Worm (Caenorhabditis elegans) whole organism, L1 larva: Measurements from ENCODE around the gene ZK1128.1.

Experiments used
- C16A3.4 ChIP-seq: fragments of 150-350 bp; optimal IDR thresholded peaks from 2 replicates; lab custom pipeline; 2014; ENCODE audit warnings: missing biosample characterization, missing genetic modification characterization
- F16B12.6 ChIP-seq: fragments of 150-350 bp; optimal IDR thresholded peaks from 2 replicates; lab custom pipeline; 2014; ENCODE audit warnings: missing biosample characterization, missing genetic modification characterization
- aly-2 ChIP-seq: fragments of 150-350 bp; optimal IDR thresholded peaks from 2 replicates; lab custom pipeline; 2014; ENCODE audit warnings: missing biosample characterization, missing genetic modification characterization
- ama-1 ChIP-seq: fragments of 150-350 bp; optimal IDR thresholded peaks from 2 replicates; lab custom pipeline; 2014
- blmp-1 ChIP-seq: fragments of 150-350 bp; optimal IDR thresholded peaks from 2 replicates; lab custom pipeline; 2014; ENCODE audit warnings: missing biosample characterization, missing genetic modification characterization
- ceh-82 ChIP-seq, 3 experiments: fragments of 150-350 bp in 1 of 3; sonication (generic microtip) in 2 of 3; optimal IDR thresholded peaks; 2 replicates each; lab custom pipeline; 2014 to 2017; ENCODE audit warnings: missing biosample characterization in 3 of 3, missing genetic modification characterization in 3 of 3
- ceh-88 ChIP-seq: fragments of 200-800 bp; sonication (Bioruptor generic); IDR thresholded peaks from 2 replicates; pipeline ENCODE4 v1.3.6; 2022; ENCODE audit warnings: missing genetic modification characterization, missing compliant biosample characterization
- dpl-1 ChIP-seq, 3 experiments: fragments of 150-350 bp in 2 of 3; sonication (generic microtip) in 1 of 3; optimal IDR thresholded peaks; 2 replicates each; lab custom pipeline; 2014 to 2017; ENCODE audit warnings: missing biosample characterization in 3 of 3, missing genetic modification characterization in 3 of 3, missing genetic modification reagents in 3 of 3
- efl-1 ChIP-seq, 4 experiments: fragments of 150-350 bp; optimal IDR thresholded peaks in 3 of 4; peaks in 1 of 4; 1 replicate in 1 of 4; 2 replicates in 3 of 4; lab custom pipeline; 2014; ENCODE audit warnings: missing biosample characterization in 2 of 4, missing genetic modification characterization in 2 of 4, missing genetic modification reagents in 2 of 4
- efl-3 ChIP-seq: fragments of 200-800 bp; sonication (Bioruptor generic); optimal IDR thresholded peaks from 2 replicates; lab custom pipeline; 2018; ENCODE audit warnings: mild to moderate bottlenecking, missing genetic modification characterization, missing compliant biosample characterization
- egl-27 ChIP-seq, 2 experiments: fragments of 150-350 bp in 1 of 2; sonication (generic microtip); optimal IDR thresholded peaks; 3 replicates each; lab custom pipeline; 2017 to 2018; ENCODE audit warnings: missing biosample characterization in 2 of 2, missing genetic modification characterization in 2 of 2, missing genetic modification reagents in 2 of 2
- fkh-4 ChIP-seq: sonication (generic microtip); optimal IDR thresholded peaks from 2 replicates; lab custom pipeline; 2016; ENCODE audit warnings: missing compliant biosample characterization, missing genetic modification characterization, borderline replicate concordance
- fkh-8 ChIP-seq: sonication (generic microtip); optimal IDR thresholded peaks from 2 replicates; lab custom pipeline; 2016; ENCODE audit warnings: mild to moderate bottlenecking, missing genetic modification characterization, missing compliant biosample characterization
- grh-1 ChIP-seq: fragments of 200-800 bp; sonication (Bioruptor generic); IDR thresholded peaks from 2 replicates; pipeline ENCODE4 v1.3.6; 2022; ENCODE audit warnings: missing genetic modification reagents, missing genetic modification characterization, missing compliant biosample characterization
- hlh-17 ChIP-seq: fragments of 200-800 bp; sonication (Bioruptor generic); optimal IDR thresholded peaks from 2 replicates; lab custom pipeline; 2018; ENCODE audit warnings: missing genetic modification characterization, mild to moderate bottlenecking, missing compliant biosample characterization, moderate library complexity, borderline replicate concordance
- hlh-4 ChIP-seq: sonication (generic microtip); optimal IDR thresholded peaks from 2 replicates; lab custom pipeline; 2016; ENCODE audit warnings: mild to moderate bottlenecking, missing genetic modification characterization, missing compliant biosample characterization
- isw-1 ChIP-seq: fragments of 200-800 bp; sonication (Bioruptor generic); IDR thresholded peaks from 2 replicates; pipeline ENCODE4 v1.3.6; 2022; ENCODE audit warnings: missing genetic modification characterization, missing compliant biosample characterization
- jun-1 ChIP-seq: fragments of 150-350 bp; optimal IDR thresholded peaks from 2 replicates; lab custom pipeline; 2014; ENCODE audit warnings: missing biosample characterization, missing genetic modification reagents, missing genetic modification characterization
- lin-13 ChIP-seq: fragments of 150-350 bp; optimal IDR thresholded peaks from 2 replicates; lab custom pipeline; 2014; ENCODE audit warnings: missing biosample characterization, missing genetic modification reagents, missing genetic modification characterization
- lin-15B ChIP-seq: fragments of 150-350 bp; sonication (generic microtip); optimal IDR thresholded peaks from 3 replicates; lab custom pipeline; 2014; ENCODE audit warnings: missing biosample characterization, missing genetic modification characterization
- lin-35 ChIP-seq, 2 experiments: fragments of 150-350 bp; optimal IDR thresholded peaks; 2 replicates each; lab custom pipeline; 2014; ENCODE audit warnings: missing biosample characterization in 2 of 2, missing genetic modification characterization in 2 of 2, missing genetic modification reagents in 2 of 2
- lir-3 ChIP-seq: sonication (generic microtip); optimal IDR thresholded peaks from 2 replicates; lab custom pipeline; 2016; ENCODE audit warnings: mild to moderate bottlenecking, missing genetic modification characterization, moderate library complexity, missing compliant biosample characterization; ENCODE audit not compliant: poor library complexity
- lsy-2 ChIP-seq, 2 experiments: fragments of 150-350 bp; optimal IDR thresholded peaks; 2 replicates each; lab custom pipeline; 2014; ENCODE audit warnings: missing biosample characterization in 2 of 2, missing genetic modification characterization in 2 of 2
- mdl-1 ChIP-seq, 2 experiments: fragments of 150-350 bp; optimal IDR thresholded peaks; 2 replicates each; lab custom pipeline; 2014 to 2017; ENCODE audit warnings: missing biosample characterization in 2 of 2, missing genetic modification characterization in 2 of 2, inconsistent platforms in 1 of 2
- mep-1 ChIP-seq: fragments of 150-350 bp; optimal IDR thresholded peaks from 2 replicates; lab custom pipeline; 2014; ENCODE audit warnings: missing biosample characterization, missing genetic modification characterization
- nhr-11 ChIP-seq: fragments of 150-350 bp; optimal IDR thresholded peaks from 2 replicates; lab custom pipeline; 2014; ENCODE audit warnings: missing biosample characterization, missing genetic modification characterization
- nhr-12 ChIP-seq: sonication (generic microtip); optimal IDR thresholded peaks from 2 replicates; lab custom pipeline; 2017; ENCODE audit warnings: missing biosample characterization, missing genetic modification characterization
- nhr-20 ChIP-seq: sonication (generic microtip); optimal IDR thresholded peaks from 2 replicates; lab custom pipeline; 2016; ENCODE audit warnings: mild to moderate bottlenecking, missing genetic modification characterization, missing compliant biosample characterization
- nhr-28 ChIP-seq: fragments of 150-350 bp; optimal IDR thresholded peaks from 2 replicates; lab custom pipeline; 2014; ENCODE audit warnings: missing biosample characterization, missing genetic modification characterization
- nhr-47 ChIP-seq: sonication (generic microtip); optimal IDR thresholded peaks from 2 replicates; lab custom pipeline; 2016; ENCODE audit warnings: mild to moderate bottlenecking, missing genetic modification characterization, moderate library complexity, missing compliant biosample characterization
- nhr-71 ChIP-seq: sonication (generic microtip); optimal IDR thresholded peaks from 2 replicates; lab custom pipeline; 2016; ENCODE audit warnings: mild to moderate bottlenecking, missing genetic modification characterization, moderate library complexity, missing compliant biosample characterization
- nhr-77 ChIP-seq: fragments of 150-350 bp; optimal IDR thresholded peaks from 2 replicates; lab custom pipeline; 2014; ENCODE audit warnings: missing biosample characterization, missing genetic modification characterization
- nhr-84 ChIP-seq: sonication (generic microtip); optimal IDR thresholded peaks from 2 replicates; lab custom pipeline; 2017; ENCODE audit warnings: missing biosample characterization, missing genetic modification characterization
- nhr-85 ChIP-seq: sonication (generic microtip); peaks from one replicate; lab custom pipeline; 2016; ENCODE audit warnings: missing genetic modification characterization, inconsistent platforms, missing compliant biosample characterization
- nhr-90 ChIP-seq: sonication (generic microtip); optimal IDR thresholded peaks from 2 replicates; lab custom pipeline; 2016; ENCODE audit warnings: mild to moderate bottlenecking, missing genetic modification characterization, missing compliant biosample characterization; ENCODE audit not compliant: poor library complexity
- pag-3 ChIP-seq: sonication (generic microtip); optimal IDR thresholded peaks from 2 replicates; lab custom pipeline; 2017; ENCODE audit warnings: missing genetic modification characterization, mild to moderate bottlenecking, missing compliant biosample characterization, antibody characterized with exemption, borderline replicate concordance; ENCODE audit not compliant: insufficient read depth
- rnt-1 ChIP-seq: sonication (generic microtip); optimal IDR thresholded peaks from 2 replicates; lab custom pipeline; 2016; ENCODE audit warnings: mild to moderate bottlenecking, missing genetic modification characterization, moderate library complexity, missing compliant biosample characterization
- snu-23 ChIP-seq: sonication (generic microtip); optimal IDR thresholded peaks from 2 replicates; lab custom pipeline; 2016; ENCODE audit warnings: missing genetic modification characterization, missing compliant biosample characterization
- unc-130 ChIP-seq: fragments of 150-350 bp; optimal IDR thresholded peaks from 2 replicates; lab custom pipeline; 2017; ENCODE audit warnings: missing biosample characterization, missing genetic modification characterization, inconsistent platforms
- unc-62 ChIP-seq: fragments of 150-350 bp; optimal IDR thresholded peaks from 2 replicates; lab custom pipeline; 2014; ENCODE audit warnings: missing biosample characterization, missing genetic modification reagents, missing genetic modification characterization
- unc-86 ChIP-seq: sonication (generic microtip); optimal IDR thresholded peaks from 2 replicates; lab custom pipeline; 2016; ENCODE audit warnings: missing genetic modification characterization, missing compliant biosample characterization
- vab-15 ChIP-seq: sonication (generic microtip); optimal IDR thresholded peaks from 2 replicates; lab custom pipeline; 2017; ENCODE audit warnings: missing genotype, mild to moderate bottlenecking, missing genetic modification characterization, missing compliant biosample characterization
- xbp-1 ChIP-seq: sonication (generic microtip); optimal IDR thresholded peaks from 2 replicates; lab custom pipeline; 2016; ENCODE audit warnings: missing genetic modification characterization, missing compliant biosample characterization
- zip-4 ChIP-seq: fragments of 200-800 bp; sonication (Bioruptor generic); optimal IDR thresholded peaks from 2 replicates; lab custom pipeline; 2018; ENCODE audit warnings: mild to moderate bottlenecking, missing genetic modification characterization, moderate library complexity, missing compliant biosample characterization

Gene ZK1128.1

DNA sequence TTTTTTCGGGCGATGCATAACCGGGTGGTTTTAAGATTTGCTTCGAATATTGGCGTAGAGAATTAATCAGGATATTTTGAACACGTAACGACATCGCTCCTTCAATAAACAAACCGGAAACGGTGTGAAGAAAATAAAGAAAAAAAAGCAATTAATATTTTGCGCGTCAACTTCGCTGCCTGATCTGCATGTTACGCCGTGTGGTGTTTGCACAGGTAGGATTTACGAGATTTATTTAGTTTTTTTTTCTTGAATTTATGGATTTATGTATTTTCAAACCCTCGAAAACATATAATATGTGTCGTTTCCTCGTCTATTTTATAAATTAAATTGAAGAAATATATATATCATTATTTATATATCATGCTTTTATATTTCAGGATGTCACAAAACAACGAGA lies at the start of gene ZK1128.1, which contains the start of gene mett-10:
Gene ZK1128.1, minus strand, starts transcription at position 99 of the 400 bp plus-strand sequence.
Gene mett-10, plus strand, starts transcription at position 375 of the 400 bp plus-strand sequence.
- TF ChIP-seq nhr-71 (tag; lab: Kevin White, UChicago), result peak; percentile 34
- TF ChIP-seq F16B12.6 (tag; lab: Kevin White, UChicago), result peak; percentile 86
- TF ChIP-seq mdl-1 (tag; optimal IDR thresholded peaks at IDR 0.05; lab: Kevin White, UChicago), result no peak
- peak; percentile 19 for TF ChIP-seq vab-15 (tag; lab: Kevin White, UChicago)
- TF ChIP-seq lsy-2 (tag; optimal IDR thresholded peaks at IDR 0.05; lab: Kevin White, UChicago), result peak; percentile 46 to 67
- TF ChIP-seq lin-35 (GFP tag; optimal IDR thresholded peaks at IDR 0.05; lab: Kevin White, UChicago), result peak; percentile 36 to 50
- peak; percentile 63 for TF ChIP-seq unc-130 (tag; lab: Kevin White, UChicago)
- no peak for TF ChIP-seq grh-1 (GFP tag; lab: Robert Waterston, UW)
- TF ChIP-seq efl-1 (optimal IDR thresholded peaks at IDR 0.05; lab: Kevin White, UChicago), result peak; percentile 39 to 48
- peak; percentile 62 to 94 for TF ChIP-seq efl-1 (GFP tag; optimal IDR thresholded peaks at IDR 0.05 in 1 of 2; lab: Kevin White, UChicago)
- 0 out of 2 replicates have a peak, but pooled peaks have one; percentile 6 for TF ChIP-seq isw-1 (GFP tag; lab: Robert Waterston, UW)
- TF ChIP-seq ceh-82 (tag; optimal IDR thresholded peaks at IDR 0.05; lab: Kevin White, UChicago), result peak in 1 of 3 experiments; percentile 17
- no peak for TF ChIP-seq nhr-84 (tag; lab: Kevin White, UChicago)
- TF ChIP-seq lin-15B, result peak; percentile 4
- peak; percentile 9 for TF ChIP-seq unc-86 (tag; lab: Kevin White, UChicago)
- no peak for TF ChIP-seq hlh-4
- TF ChIP-seq hlh-17 (GFP tag; lab: Kevin White, UChicago), result no peak
- peak; percentile 17 for TF ChIP-seq rnt-1
- no peak for TF ChIP-seq C16A3.4
- TF ChIP-seq efl-3 (GFP tag; lab: Kevin White, UChicago), result no peak
- peak; percentile 23 to 62 (median 41) for TF ChIP-seq dpl-1 (GFP tag; optimal IDR thresholded peaks at IDR 0.05; lab: Kevin White, UChicago)
- TF ChIP-seq fkh-8, result no peak
- no peak for TF ChIP-seq nhr-28
- no peak for TF ChIP-seq ceh-88 (GFP tag; lab: Robert Waterston, UW)
- no peak for TF ChIP-seq zip-4 (GFP tag; lab: Kevin White, UChicago)
- TF ChIP-seq snu-23 (GFP tag; lab: Kevin White, UChicago), result peak; percentile 46
- TF ChIP-seq ama-1 (lab: Kevin White, UChicago), result no peak
- peak; percentile 31 for TF ChIP-seq nhr-47 (tag; lab: Kevin White, UChicago)
- no peak for TF ChIP-seq fkh-4
- TF ChIP-seq nhr-12 (tag; lab: Kevin White, UChicago), result no peak
- no peak for TF ChIP-seq nhr-20 (tag; lab: Kevin White, UChicago)
- peak; percentile 25 for TF ChIP-seq nhr-85 (tag; lab: Kevin White, UChicago)
- TF ChIP-seq nhr-11 (tag; lab: Kevin White, UChicago), result no peak
- TF ChIP-seq jun-1 (tag; lab: Kevin White, UChicago), result no peak
- peak; percentile 23 for TF ChIP-seq mep-1 (tag; lab: Kevin White, UChicago)
- TF ChIP-seq xbp-1 (tag; lab: Kevin White, UChicago), result peak; percentile 12

DNA sequence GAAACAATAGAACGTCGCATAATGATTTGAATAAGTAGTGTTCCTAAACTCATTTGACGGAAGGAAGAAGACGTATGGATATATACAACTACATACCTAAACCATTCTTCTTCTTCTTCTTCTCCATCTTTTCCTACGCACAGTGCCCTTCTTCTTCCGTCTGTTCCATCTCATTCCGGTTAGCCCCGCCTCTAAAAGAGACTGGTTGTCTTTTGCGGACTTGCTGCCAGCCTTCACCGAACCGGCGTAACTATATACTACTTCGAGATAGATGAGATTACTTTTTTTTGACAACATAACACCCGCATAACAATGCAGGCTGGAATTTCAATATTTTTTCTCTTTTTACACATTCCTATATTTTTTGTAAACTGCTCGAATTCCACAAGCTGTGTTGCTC lies 45.8 kb upstream of the ZK1128.1 start, which contains the start of the genes K08E5.5 and mua-3:
Gene K08E5.5, minus strand, starts transcription at position 101 of the 400 bp plus-strand sequence.
Gene mua-3, plus strand, starts transcription at position 313 of the 400 bp plus-strand sequence.
- TF ChIP-seq zip-4 (GFP tag; lab: Kevin White, UChicago) (no peak), unc-130 (tag; lab: Kevin White, UChicago) (no peak), pag-3 (tag; lab: Kevin White, UChicago) (no peak), xbp-1 (tag; lab: Kevin White, UChicago) (no peak), mep-1 (tag; lab: Kevin White, UChicago) (no peak), lir-3 (no peak), ama-1 (lab: Kevin White, UChicago) (no peak), snu-23 (GFP tag; lab: Kevin White, UChicago) (no peak), nhr-90 (no peak), egl-27 (tag; optimal IDR thresholded peaks at IDR 0.05; lab: Kevin White, UChicago) (no peak), nhr-11 (tag; lab: Kevin White, UChicago) (no peak), nhr-77 (no peak), blmp-1 (no peak), nhr-28 (no peak), aly-2 (tag; lab: Kevin White, UChicago) (no peak), lin-13 (GFP tag; lab: Kevin White, UChicago) (no peak), unc-62 (GFP tag; lab: Kevin White, UChicago) (no peak), efl-1 (optimal IDR thresholded peaks at IDR 0.05; lab: Kevin White, UChicago) (no peak), efl-1 (GFP tag; optimal IDR thresholded peaks at IDR 0.05 in 1 of 2; lab: Kevin White, UChicago) (no peak)
